Fruit fly (Drosophila melanogaster) whole organism, wandering third instar larva: ENCODE measurements around the gene CG8851.

Experiments
- Abd-B ChIP-seq: fragments of >200 bp; optimal IDR thresholded peaks from 2 replicates; lab custom pipeline; 2017; ENCODE audit warnings: missing biosample characterization, missing genetic modification characterization
- CG9705 ChIP-seq: fragments of 200-800 bp; sonication (Bioruptor generic); optimal IDR thresholded peaks from 2 replicates; lab custom pipeline; 2018; ENCODE audit warnings: missing biosample characterization, mild to moderate bottlenecking, missing genetic modification characterization
- CrebA ChIP-seq: fragments of 200-800 bp; sonication (Bioruptor generic); optimal IDR thresholded peaks from 2 replicates; lab custom pipeline; 2016; ENCODE audit warnings: missing biosample characterization, mild to moderate bottlenecking, missing genetic modification characterization, borderline replicate concordance
- Dfd ChIP-seq: fragments of >200 bp; optimal IDR thresholded peaks from 2 replicates; lab custom pipeline; 2017; ENCODE audit warnings: missing biosample characterization, missing genetic modification characterization
- Dif ChIP-seq: fragments of 200-275, 200-300 bp; sonication (Bioruptor generic); optimal IDR thresholded peaks from 2 replicates; lab custom pipeline; 2018; ENCODE audit warnings: missing biosample characterization, missing genetic modification characterization; ENCODE audit not compliant: partially characterized antibody
- GATAd ChIP-seq: sonication (Bioruptor generic); optimal IDR thresholded peaks from 2 replicates; lab custom pipeline; 2016; ENCODE audit warnings: missing biosample characterization, missing genetic modification characterization
- Hr83 ChIP-seq: fragments of 200-300 bp; sonication (Bioruptor generic); optimal IDR thresholded peaks from 2 replicates; lab custom pipeline; 2016; ENCODE audit warnings: missing biosample characterization, mild to moderate bottlenecking, missing genetic modification characterization, moderate library complexity; ENCODE audit not compliant: poor library complexity, severe bottlenecking
- Jra ChIP-seq: sonication (Bioruptor generic); optimal IDR thresholded peaks from 2 replicates; lab custom pipeline; 2016; ENCODE audit warnings: missing biosample characterization, missing genetic modification characterization
- Mio ChIP-seq: sonication (Bioruptor generic); optimal IDR thresholded peaks from 2 replicates; lab custom pipeline; 2016; ENCODE audit warnings: missing biosample characterization, missing genetic modification characterization
- Myc ChIP-seq: fragments of >200 bp; optimal IDR thresholded peaks from 2 replicates; lab custom pipeline; 2017
- N ChIP-seq: fragments of >200 bp; optimal IDR thresholded peaks from 2 replicates; lab custom pipeline; 2018; ENCODE audit warnings: missing biosample characterization, missing external identifiers, missing genetic modification characterization
- OdsH ChIP-seq: fragments of 200-800 bp; sonication (Bioruptor generic); optimal IDR thresholded peaks from 2 replicates; lab custom pipeline; 2016; ENCODE audit warnings: missing biosample characterization, mild to moderate bottlenecking, missing genetic modification characterization
- Rel ChIP-seq, 2 experiments: fragments of 200-800 bp; sonication (Bioruptor generic) in 1 of 2; optimal IDR thresholded peaks; 2 replicates in 1 of 2; 3 replicates in 1 of 2; lab custom pipeline; 2016 to 2019; ENCODE audit warnings: mild to moderate bottlenecking in 2 of 2, missing biosample characterization in 2 of 2, missing genetic modification characterization in 2 of 2, moderate library complexity in 1 of 2
- Sp1 ChIP-seq: fragments of 200-800 bp; sonication (Bioruptor generic); optimal IDR thresholded peaks from 3 replicates; lab custom pipeline; 2019; ENCODE audit warnings: missing biosample characterization, mild to moderate bottlenecking, missing genetic modification characterization, moderate library complexity
- Vsx2 ChIP-seq: fragments of 200-300, 225-300 bp; sonication (Bioruptor generic); optimal IDR thresholded peaks from 2 replicates; lab custom pipeline; 2018; ENCODE audit warnings: missing biosample characterization, missing genetic modification characterization; ENCODE audit not compliant: partially characterized antibody
- br ChIP-seq: fragments of 200-800 bp; sonication (Bioruptor generic); optimal IDR thresholded peaks from 2 replicates; lab custom pipeline; 2016; ENCODE audit warnings: missing biosample characterization, missing genetic modification characterization
- dl ChIP-seq, 2 experiments: fragments of 175-275, 200-275 bp in 1 of 2; fragments of 200-275 bp in 1 of 2; sonication (Bioruptor generic); optimal IDR thresholded peaks; lab custom pipeline; 2018; ENCODE audit warnings: mild to moderate bottlenecking in 2 of 2, missing biosample characterization in 2 of 2, missing genetic modification characterization in 2 of 2, moderate library complexity in 2 of 2; ENCODE audit not compliant: partially characterized antibody in 2 of 2, insufficient read depth in 1 of 2
- ey ChIP-seq: fragments of 200-800 bp; sonication (Bioruptor generic); optimal IDR thresholded peaks from 2 replicates; lab custom pipeline; 2016; ENCODE audit warnings: missing biosample characterization, missing genetic modification characterization
- foxo ChIP-seq, 2 experiments: fragments of 200-800 bp; sonication (Bioruptor generic); optimal IDR thresholded peaks; 2 replicates in 1 of 2; 3 replicates in 1 of 2; lab custom pipeline; 2016 to 2017; ENCODE audit warnings: missing biosample characterization in 2 of 2, missing genetic modification characterization in 2 of 2
- fru ChIP-seq: fragments of 200-800 bp; sonication (Bioruptor generic); optimal IDR thresholded peaks from 3 replicates; lab custom pipeline; 2016; ENCODE audit warnings: missing biosample characterization, mild to moderate bottlenecking, missing genetic modification characterization
- h ChIP-seq: fragments of 200-800 bp; sonication (Bioruptor generic); optimal IDR thresholded peaks from 3 replicates; lab custom pipeline; 2016; ENCODE audit warnings: missing biosample characterization, mild to moderate bottlenecking, missing genetic modification characterization
- jim ChIP-seq: fragments of 175-275, 200-325 bp; sonication (Bioruptor generic); optimal IDR thresholded peaks from 2 replicates; lab custom pipeline; 2016; ENCODE audit warnings: missing biosample characterization, mild to moderate bottlenecking, missing genetic modification characterization
- lola ChIP-seq: fragments of >200 bp; optimal IDR thresholded peaks from 2 replicates; lab custom pipeline; 2017; ENCODE audit warnings: missing biosample characterization, missing genetic modification characterization
- pan ChIP-seq: fragments of >200 bp; optimal IDR thresholded peaks from 2 replicates; lab custom pipeline; 2017
- psq ChIP-seq: fragments of 200-800 bp; sonication (Bioruptor generic); optimal IDR thresholded peaks from 3 replicates; lab custom pipeline; 2017; ENCODE audit warnings: missing biosample characterization, mild to moderate bottlenecking, missing genetic modification characterization, moderate library complexity
- rgr ChIP-seq: fragments of 200-800 bp; sonication (Bioruptor generic); optimal IDR thresholded peaks from 3 replicates; lab custom pipeline; 2016; ENCODE audit warnings: missing biosample characterization, mild to moderate bottlenecking, missing genetic modification characterization
- sage ChIP-seq: fragments of 200-800 bp; sonication (Bioruptor generic); optimal IDR thresholded peaks from 2 replicates; lab custom pipeline; 2016; ENCODE audit warnings: missing biosample characterization, mild to moderate bottlenecking, missing genetic modification characterization
- sv ChIP-seq: fragments of 200-800 bp; sonication (Bioruptor generic); optimal IDR thresholded peaks from 3 replicates; lab custom pipeline; 2016; ENCODE audit warnings: missing biosample characterization, missing genetic modification characterization
- tai ChIP-seq: sonication (Bioruptor generic); optimal IDR thresholded peaks from 2 replicates; lab custom pipeline; 2016; ENCODE audit warnings: missing biosample characterization, missing genetic modification characterization
- usp ChIP-seq: fragments of >200 bp; optimal IDR thresholded peaks from 2 replicates; lab custom pipeline; 2017; ENCODE audit warnings: missing biosample characterization, missing genetic modification characterization
- woc ChIP-seq: sonication (Bioruptor generic); optimal IDR thresholded peaks from 2 replicates; lab custom pipeline; 2016; ENCODE audit warnings: missing biosample characterization, mild to moderate bottlenecking, missing genetic modification characterization

CG8851 gene

DNA sequence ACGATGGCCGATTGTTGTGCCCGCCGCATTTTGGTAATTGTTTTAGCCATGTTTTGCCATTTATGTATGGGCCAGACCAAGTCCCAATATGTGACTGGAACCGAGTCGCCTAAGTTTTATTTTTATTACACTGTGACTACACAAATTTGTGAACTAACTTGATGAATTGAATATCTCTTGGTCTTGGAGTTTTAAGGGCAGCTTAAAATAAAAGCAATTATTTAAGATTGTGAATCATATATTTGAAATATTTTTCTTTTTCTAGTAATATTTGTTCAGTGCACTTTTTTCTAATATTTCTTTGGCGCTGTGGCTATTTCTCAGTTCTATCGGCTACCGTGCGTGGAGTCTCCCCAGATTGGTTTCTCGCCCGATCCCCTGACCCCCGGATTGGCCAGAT, 26.0 kb upstream of the CG8851 start:
- no peak for TF ChIP-seq dl (GFP tag; optimal IDR thresholded peaks at IDR 0.05; lab: Kevin White, UChicago; ENCODE audit: insufficient read depth in 1 of 2, partially characterized antibody in 2 of 2)
- TF ChIP-seq ey (GFP tag; lab: Kevin White, UChicago): no peak
- no peak for TF ChIP-seq OdsH (GFP tag; lab: Kevin White, UChicago)
- no peak for TF ChIP-seq Myc
- TF ChIP-seq rgr: no peak
- TF ChIP-seq Dif: no peak
- TF ChIP-seq, all 38 proteins: peak for 0

DNA sequence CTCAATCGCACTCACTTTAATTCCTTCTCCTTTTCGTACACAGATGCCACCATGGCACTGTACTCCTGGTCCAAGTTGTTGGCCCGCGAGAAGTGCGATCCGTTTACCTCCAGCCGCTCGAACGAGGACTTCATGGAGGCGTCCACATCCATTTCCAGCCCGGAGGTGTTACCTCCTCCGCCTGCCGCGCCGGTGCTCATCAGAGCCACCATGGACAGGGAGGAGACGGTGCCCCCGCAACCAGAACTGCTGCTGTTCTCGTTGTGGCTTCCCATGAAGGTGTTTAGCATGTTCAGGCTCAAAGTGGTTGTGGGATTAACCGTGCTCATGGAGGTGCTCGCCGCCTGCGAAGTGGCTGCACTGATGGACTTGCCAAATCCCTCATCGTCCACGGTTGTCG, 24.0 kb upstream of the CG8851 start:
- TF ChIP-seq Dfd (GFP tag; lab: Kevin White, UChicago) (no peak), N (GFP tag; lab: Kevin White, UChicago) (no peak), sv (GFP tag; lab: Kevin White, UChicago) (no peak), Myc (no peak), pan (lab: Kevin White, UChicago) (no peak), tai (GFP tag; lab: Kevin White, UChicago) (no peak), sage (GFP tag; lab: Kevin White, UChicago) (no peak), Jra (GFP tag; lab: Kevin White, UChicago) (no peak)
- TF ChIP-seq, all 38 proteins: peak for 0

DNA sequence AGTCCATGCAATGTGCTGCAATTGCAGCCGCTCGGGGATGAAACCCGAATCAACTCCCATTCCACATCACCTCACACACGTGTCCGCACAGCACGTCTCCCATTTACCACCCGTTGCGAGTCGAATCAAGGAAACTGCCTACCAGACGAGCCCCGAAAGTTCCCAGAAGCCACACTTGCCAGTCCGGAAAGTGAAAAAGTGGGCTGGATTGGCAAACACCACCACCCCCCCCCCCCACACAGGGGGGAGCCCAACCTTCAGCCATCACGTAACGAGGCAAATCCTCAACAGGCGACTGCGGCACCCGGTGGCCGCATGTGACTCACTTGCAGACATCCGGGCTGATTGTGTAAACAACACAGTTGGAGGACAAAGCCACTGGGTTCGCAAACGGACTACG, 14.6 kb upstream of the CG8851 start:
- TF ChIP-seq Vsx2 (GFP tag; lab: Kevin White, UChicago) (no peak), CrebA (GFP tag; lab: Kevin White, UChicago) (no peak), tai (GFP tag; lab: Kevin White, UChicago) (no peak), br (GFP tag; lab: Kevin White, UChicago) (no peak)
- TF ChIP-seq, all 38 proteins: peak for 0

DNA sequence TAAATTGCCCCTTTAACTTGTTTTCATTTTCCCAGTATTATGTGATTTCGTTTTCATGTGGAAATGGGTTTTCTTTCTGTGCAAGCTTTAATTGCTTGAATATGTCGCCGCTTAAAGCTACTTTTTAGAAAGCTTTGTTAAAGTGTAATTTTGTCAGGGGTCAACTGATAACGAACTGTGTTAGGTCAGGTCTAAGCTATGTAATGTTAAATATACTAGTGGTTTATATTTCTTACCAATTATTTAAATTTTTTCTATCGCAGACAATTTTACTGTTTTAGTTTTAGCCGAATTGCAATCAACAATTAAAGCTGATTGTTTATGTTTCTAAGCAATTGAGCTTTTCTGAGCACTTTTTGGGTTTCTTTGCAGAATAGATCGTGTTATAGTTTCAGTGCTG, 13.2 kb upstream of the CG8851 start:
- no peak for TF ChIP-seq N (GFP tag; lab: Kevin White, UChicago)
- TF ChIP-seq jim (GFP tag; lab: Kevin White, UChicago): no peak
- no peak for TF ChIP-seq Jra (GFP tag; lab: Kevin White, UChicago)
- no peak for TF ChIP-seq usp
- TF ChIP-seq lola (GFP tag; lab: Kevin White, UChicago): no peak
- TF ChIP-seq CG9705: no peak
- TF ChIP-seq sage (GFP tag; lab: Kevin White, UChicago): no peak
- TF ChIP-seq Rel (GFP tag; optimal IDR thresholded peaks at IDR 0.05; lab: Kevin White, UChicago): no peak
- TF ChIP-seq Rel (tag; optimal IDR thresholded peaks at IDR 0.05; lab: Kevin White, UChicago): no peak
- TF ChIP-seq Dfd (GFP tag; lab: Kevin White, UChicago): no peak
- no peak for TF ChIP-seq br (GFP tag; lab: Kevin White, UChicago)
- TF ChIP-seq woc: no peak
- TF ChIP-seq Vsx2 (GFP tag; lab: Kevin White, UChicago): no peak
- no peak for TF ChIP-seq psq

DNA sequence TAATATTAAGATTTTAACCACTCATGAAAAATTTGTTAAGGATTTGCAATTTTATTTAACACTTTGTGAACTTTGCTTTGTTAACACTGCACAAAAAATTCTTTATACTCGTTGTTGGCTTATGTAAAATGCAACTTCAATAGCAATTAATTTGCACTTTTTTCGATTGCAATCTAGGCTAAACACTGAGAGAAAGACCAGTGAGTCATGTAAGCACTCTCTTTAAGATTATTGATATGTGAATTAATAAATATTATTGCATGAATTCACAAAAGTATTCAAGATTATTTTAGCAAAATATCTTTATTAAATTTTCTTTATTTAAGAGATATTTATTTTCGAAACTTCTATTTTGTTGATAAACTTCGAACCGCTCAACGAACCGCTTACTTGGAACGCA, 12.7 kb upstream of the CG8851 start:
- no peak for TF ChIP-seq Vsx2 (GFP tag; lab: Kevin White, UChicago)
- TF ChIP-seq ey (GFP tag; lab: Kevin White, UChicago): no peak

DNA sequence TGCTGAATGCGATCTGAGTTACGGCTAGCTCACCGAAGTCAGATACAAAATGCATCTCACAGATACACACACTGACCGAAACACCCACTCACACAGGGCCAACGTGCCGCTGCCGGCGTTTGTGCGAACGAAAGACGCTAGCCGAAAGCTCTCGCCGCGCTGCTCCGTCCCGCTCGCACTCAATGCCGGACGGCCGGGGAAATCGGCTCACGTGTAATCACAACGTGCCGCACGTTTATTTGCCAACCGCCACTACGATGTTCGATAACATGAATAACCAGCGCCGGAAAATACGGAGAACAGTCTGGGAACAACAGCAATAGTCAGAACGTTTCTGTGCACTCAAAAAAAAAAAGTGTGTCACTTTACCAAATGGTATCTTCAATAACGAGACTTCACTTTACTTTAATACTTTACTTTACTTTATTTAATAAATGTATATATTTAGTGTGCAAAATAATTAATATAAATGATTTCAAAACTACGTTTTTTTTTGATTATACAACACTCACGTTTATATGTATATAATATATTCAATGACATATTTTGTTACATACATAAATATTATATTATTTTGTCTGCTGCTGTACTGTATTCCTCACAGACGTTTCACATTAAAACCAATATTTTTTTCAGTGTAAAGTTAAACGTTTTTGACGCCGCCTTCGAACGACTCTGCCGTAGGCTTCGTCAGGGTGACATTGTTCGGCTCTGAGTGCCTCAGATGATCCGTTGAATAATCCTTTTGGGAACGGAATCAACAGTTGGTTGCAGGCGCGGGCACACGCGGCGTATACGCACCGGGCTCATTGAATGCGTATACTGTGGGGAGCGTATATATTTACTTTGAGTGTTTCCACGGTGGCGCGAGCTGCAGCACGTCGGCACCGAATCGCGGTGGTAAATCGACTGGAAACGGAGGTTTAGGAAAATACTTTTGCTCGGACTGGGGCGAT, 12.0 kb upstream of the CG8851 start, which contains the start of gene tim:
TSS of gene tim (minus strand) at position 911 of the 956 bp plus-strand sequence.
- TF ChIP-seq N (GFP tag; lab: Kevin White, UChicago) (no peak), Abd-B (GFP tag; lab: Kevin White, UChicago) (no peak), foxo (GFP tag; optimal IDR thresholded peaks at IDR 0.05; lab: Kevin White, UChicago) (no peak), GATAd (no peak), woc (no peak), sage (GFP tag; lab: Kevin White, UChicago) (no peak), Sp1 (no peak), Jra (GFP tag; lab: Kevin White, UChicago) (no peak), Hr83 (no peak), lola (GFP tag; lab: Kevin White, UChicago) (no peak), Mio (GFP tag; lab: Kevin White, UChicago) (no peak), fru (GFP tag; lab: Kevin White, UChicago) (no peak), Rel (GFP tag; optimal IDR thresholded peaks at IDR 0.05; lab: Kevin White, UChicago) (no peak), Rel (tag; optimal IDR thresholded peaks at IDR 0.05; lab: Kevin White, UChicago) (no peak), psq (no peak), h (GFP tag; lab: Kevin White, UChicago) (no peak), jim (GFP tag; lab: Kevin White, UChicago) (no peak)
